Fruit fly (Drosophila melanogaster) Kc167 (cell line): ENCODE data around the gene CG31274.

ENCODE experiments used
- Sin3A ChIP-seq: fragments of >200 bp; optimal IDR thresholded peaks from 2 replicates; lab custom pipeline; 2018; ENCODE audit warnings: missing external identifiers
- psq ChIP-seq: fragments of >200 bp; optimal IDR thresholded peaks from 2 replicates; lab custom pipeline; 2017; ENCODE audit warnings: missing external identifiers
- ttk ChIP-seq: sonication (Bioruptor generic); optimal IDR thresholded peaks from 2 replicates; lab custom pipeline; 2017; ENCODE audit warnings: missing external identifiers

- no peak for TF ChIP-seq psq (lab: Kevin White, UChicago)
- no peak for TF ChIP-seq ttk (lab: Kevin White, UChicago)
- no peak for TF ChIP-seq Sin3A (lab: Kevin White, UChicago)
Measured at dm6 chr3R:16960219-16960618, 32.6 kb upstream of the CG31274 start.
